Worm (Caenorhabditis elegans): ENCODE results near the gene Y37A1A.2.

Y37A1A.2 gene

ce11 chrIV:13865172-13865571, 47.7 kb downstream of the Y37A1A.2 start, which contains the start of gene vamp-8:
TSS of gene vamp-8 (minus strand) at chrIV:13865196.
- TF ChIP-seq ceh-48 (tag; optimal IDR thresholded peaks at IDR 0.05) (no peak), C08G9.2 (tag; optimal IDR thresholded peaks at IDR 0.05) (no peak), elt-4 (tag; optimal IDR thresholded peaks at IDR 0.05) (no peak), F13H6.1 (tag; optimal IDR thresholded peaks at IDR 0.05) (no peak), rnt-1 (tag; optimal IDR thresholded peaks at IDR 0.05) (no peak), ceh-14 (tag; optimal IDR thresholded peaks at IDR 0.05) (no peak), Y22D7AL.16 (tag; optimal IDR thresholded peaks at IDR 0.05) (no peak), ceh-34 (tag; optimal IDR thresholded peaks at IDR 0.05) (no peak), ceh-2 (tag; optimal IDR thresholded peaks at IDR 0.05) (no peak), C38D4.7 (GFP tag; optimal IDR thresholded peaks at IDR 0.05) (no peak), ama-1 (optimal IDR thresholded peaks at IDR 0.05) (no peak), hlh-30 (tag; optimal IDR thresholded peaks at IDR 0.05; ENCODE audit: insufficient read depth) (no peak), ceh-31 (tag; optimal IDR thresholded peaks at IDR 0.05) (no peak), fkh-10 (GFP tag; optimal IDR thresholded peaks at IDR 0.05) (no peak), pax-1 (tag; optimal IDR thresholded peaks at IDR 0.05) (no peak), eyg-1 (tag; optimal IDR thresholded peaks at IDR 0.05) (no peak), lim-6 (tag; optimal IDR thresholded peaks at IDR 0.05) (no peak), tbx-7 (tag; optimal IDR thresholded peaks at IDR 0.05) (no peak)

- no peak for TF ChIP-seq pha-2 (tag; optimal IDR thresholded peaks at IDR 0.05)
- no peak for TF ChIP-seq elt-4 (tag; optimal IDR thresholded peaks at IDR 0.05)
- no peak for TF ChIP-seq unc-42 (tag; optimal IDR thresholded peaks at IDR 0.05)
- TF ChIP-seq sox-2 (GFP tag; IDR thresholded peaks at IDR 0.05): no peak
- TF ChIP-seq lin-11 (tag; optimal IDR thresholded peaks at IDR 0.05): no peak
- no peak for TF ChIP-seq pros-1 (tag; optimal IDR thresholded peaks at IDR 0.05)
- TF ChIP-seq ceh-31 (tag; optimal IDR thresholded peaks at IDR 0.05): no peak
- TF ChIP-seq tbx-7 (tag; optimal IDR thresholded peaks at IDR 0.05): no peak
Observed at ce11 chrIV:13860459-13860858, 52.4 kb downstream of the Y37A1A.2 start.
